Fruit fly (Drosophila melanogaster) whole organism, embryonic: ENCODE measurements around the gene nAChRalpha7.
A peak's percentile ranks its signal among the peaks of the same experiment; 100 is the strongest.

Source experiments
- Blimp-1 ChIP-seq: fragments of 200-800 bp; sonication (Bioruptor generic); optimal IDR thresholded peaks from 3 replicates; lab custom pipeline; 2018; ENCODE audit warnings: missing biosample characterization, missing genetic modification characterization, mild to moderate bottlenecking, moderate library complexity, missing genetic modification reagents
- CG10431 ChIP-seq: fragments of 200-800 bp; sonication (Bioruptor generic); optimal IDR thresholded peaks from 3 replicates; lab custom pipeline; 2018; ENCODE audit warnings: missing biosample characterization, mild to moderate bottlenecking, missing genetic modification characterization
- CG10654 ChIP-seq: fragments of 200-800 bp; sonication (Bioruptor generic); optimal IDR thresholded peaks from 2 replicates; lab custom pipeline; 2016; ENCODE audit warnings: missing biosample characterization, missing genetic modification characterization
- CG11560 ChIP-seq: fragments of 200-800 bp; sonication (Bioruptor generic); IDR thresholded peaks from 3 replicates; pipeline ENCODE4 v1.3.6; 2022; ENCODE audit warnings: missing biosample characterization, missing genetic modification characterization
- CG12659 ChIP-seq: fragments of 200-800 bp; sonication (Bioruptor generic); optimal IDR thresholded peaks from 3 replicates; lab custom pipeline; 2017; ENCODE audit warnings: mild to moderate bottlenecking, missing biosample characterization, missing genetic modification reagents, missing genetic modification characterization
- CG13775 ChIP-seq: fragments of 200-800 bp; sonication (Bioruptor generic); optimal IDR thresholded peaks from 3 replicates; lab custom pipeline; 2017; ENCODE audit warnings: missing biosample characterization, mild to moderate bottlenecking, missing genetic modification characterization
- CG14965 ChIP-seq: fragments of 200-800 bp; sonication (Bioruptor generic); optimal IDR thresholded peaks from 2 replicates; lab custom pipeline; 2016; ENCODE audit warnings: missing biosample characterization, missing genetic modification characterization, borderline replicate concordance
- CG15514 ChIP-seq: fragments of 200-800 bp; sonication (Bioruptor generic); optimal IDR thresholded peaks from 3 replicates; lab custom pipeline; 2017; ENCODE audit warnings: missing biosample characterization, missing genetic modification characterization, mild to moderate bottlenecking, moderate library complexity, missing genetic modification reagents
- CG17359 ChIP-seq: fragments of 200-800 bp; sonication (Bioruptor generic); optimal IDR thresholded peaks from 3 replicates; lab custom pipeline; 2018; ENCODE audit warnings: missing biosample characterization, mild to moderate bottlenecking, missing genetic modification characterization, moderate library complexity
- CG17361 ChIP-seq: fragments of 200-800 bp; sonication (Bioruptor generic); IDR thresholded peaks from 3 replicates; pipeline ENCODE4 v1.3.6; 2022; ENCODE audit warnings: missing biosample characterization, missing genetic modification characterization
- CG18262 ChIP-seq: fragments of 200-800 bp; optimal IDR thresholded peaks from 3 replicates; lab custom pipeline; 2019; ENCODE audit warnings: missing biosample characterization, mild to moderate bottlenecking, missing genetic modification characterization, moderate library complexity
- CG2199 ChIP-seq: fragments of 200-800 bp; sonication (Bioruptor generic); IDR thresholded peaks from 3 replicates; pipeline ENCODE4 v1.3.6; 2022; ENCODE audit warnings: missing biosample characterization, missing genetic modification characterization
- CG30431 ChIP-seq: fragments of 200-800 bp; sonication (Bioruptor generic); optimal IDR thresholded peaks from 2 replicates; lab custom pipeline; 2017; ENCODE audit warnings: missing biosample characterization, missing genetic modification characterization
- CG3163 ChIP-seq: fragments of 200-800 bp; sonication (Bioruptor generic); optimal IDR thresholded peaks from 3 replicates; lab custom pipeline; 2016; ENCODE audit warnings: missing biosample characterization, missing genetic modification characterization
- CG32532 ChIP-seq: fragments of 200-800 bp; sonication (Bioruptor generic); IDR thresholded peaks from 2 replicates; pipeline ENCODE4 v1.3.6; 2022; ENCODE audit warnings: missing biosample characterization, missing genetic modification characterization
- CG4282 ChIP-seq: fragments of 200-800 bp; sonication (Bioruptor generic); optimal IDR thresholded peaks from 2 replicates; lab custom pipeline; 2016; ENCODE audit warnings: missing biosample characterization, missing genetic modification characterization
- CG4820 ChIP-seq: fragments of 200-800 bp; sonication (Bioruptor generic); optimal IDR thresholded peaks from 3 replicates; lab custom pipeline; 2016; ENCODE audit warnings: missing biosample characterization, missing genetic modification characterization
- CG6765 ChIP-seq: fragments of 200-800 bp; sonication (Bioruptor generic); optimal IDR thresholded peaks from 3 replicates; lab custom pipeline; 2017; ENCODE audit warnings: missing biosample characterization, mild to moderate bottlenecking, missing genetic modification characterization
- CG7987 ChIP-seq: fragments of 200-800 bp; sonication (Bioruptor generic); optimal IDR thresholded peaks from 2 replicates; lab custom pipeline; 2018; ENCODE audit warnings: missing biosample characterization, mild to moderate bottlenecking, missing genetic modification characterization, moderate library complexity
- CG8388 ChIP-seq: fragments of 200-800 bp; sonication (Bioruptor generic); optimal IDR thresholded peaks from 2 replicates; lab custom pipeline; 2019; ENCODE audit warnings: missing biosample characterization, mild to moderate bottlenecking, missing genetic modification characterization, moderate library complexity
- CG9215 ChIP-seq: fragments of 200-800 bp; sonication (Bioruptor generic); IDR thresholded peaks from 2 replicates; pipeline ENCODE4 v1.3.6; 2022; ENCODE audit warnings: missing biosample characterization, missing genetic modification characterization
- CG9932 ChIP-seq: fragments of 200-800 bp; sonication (Bioruptor generic); IDR thresholded peaks from 2 replicates; pipeline ENCODE4 v1.3.6; 2022; ENCODE audit warnings: missing biosample characterization, missing genetic modification characterization
- Camta ChIP-seq: fragments of 200-800 bp; sonication (Bioruptor generic); optimal IDR thresholded peaks from 2 replicates; lab custom pipeline; 2016; ENCODE audit warnings: missing biosample characterization, missing genetic modification characterization
- Dek ChIP-seq: fragments of 200-800 bp; sonication (Bioruptor generic); optimal IDR thresholded peaks from 3 replicates; lab custom pipeline; 2019; ENCODE audit warnings: missing biosample characterization, mild to moderate bottlenecking, missing genetic modification characterization, moderate library complexity
- Dip2 ChIP-seq: fragments of 200-800 bp; sonication (Bioruptor generic); IDR thresholded peaks from 2 replicates; pipeline ENCODE4 v1.3.6; 2022; ENCODE audit warnings: missing biosample characterization, missing genetic modification characterization
- E2f2 ChIP-seq: fragments of 200-800 bp; sonication (Bioruptor generic); IDR thresholded peaks from 2 replicates; pipeline ENCODE4 v1.3.6; 2022; ENCODE audit warnings: missing biosample characterization, missing genetic modification characterization
- GATAe ChIP-seq: fragments of 200-800 bp; sonication (Bioruptor generic); conservative IDR thresholded peaks from 2 replicates; pipeline ENCODE4 v1.3.6; 2022; ENCODE audit warnings: missing biosample characterization, missing genetic modification characterization
- HHEX ChIP-seq: fragments of 200-800 bp; sonication (Bioruptor generic); optimal IDR thresholded peaks from 3 replicates; lab custom pipeline; 2017; ENCODE audit warnings: missing biosample characterization, mild to moderate bottlenecking, missing genetic modification characterization, missing genetic modification reagents
- HLH54F ChIP-seq: fragments of 200-800 bp; sonication (Bioruptor generic); optimal IDR thresholded peaks from 3 replicates; lab custom pipeline; 2016; ENCODE audit warnings: missing biosample characterization, missing genetic modification characterization
- Hsf ChIP-seq: fragments of 200-800 bp; sonication (Bioruptor generic); optimal IDR thresholded peaks from 3 replicates; lab custom pipeline; 2016; ENCODE audit warnings: missing biosample characterization, missing genetic modification characterization
- Mad ChIP-seq: fragments of 200-800 bp; sonication (Bioruptor generic); optimal IDR thresholded peaks from 2 replicates; lab custom pipeline; 2016; ENCODE audit warnings: missing biosample characterization, missing genetic modification characterization
- NfI ChIP-seq: fragments of 200-800 bp; sonication (Bioruptor generic); optimal IDR thresholded peaks from 3 replicates; lab custom pipeline; 2018; ENCODE audit warnings: missing biosample characterization, mild to moderate bottlenecking, missing genetic modification characterization, moderate library complexity
- PHDP ChIP-seq: fragments of 200-800 bp; sonication (Bioruptor generic); optimal IDR thresholded peaks from 3 replicates; lab custom pipeline; 2018; ENCODE audit warnings: missing biosample characterization, mild to moderate bottlenecking, missing genetic modification characterization, moderate library complexity
- Poxn ChIP-seq: fragments of 200-800 bp; sonication (Bioruptor generic); IDR thresholded peaks from 2 replicates; pipeline ENCODE4 v1.3.6; 2022; ENCODE audit warnings: missing biosample characterization, missing genetic modification characterization
- Side ChIP-seq: fragments of 200-800 bp; sonication (Bioruptor generic); optimal IDR thresholded peaks from 2 replicates; lab custom pipeline; 2016; ENCODE audit warnings: missing biosample characterization, missing genetic modification characterization
- Sox100B ChIP-seq: fragments of 200-800 bp; sonication (Bioruptor generic); optimal IDR thresholded peaks from 3 replicates; lab custom pipeline; 2018; ENCODE audit warnings: missing biosample characterization, mild to moderate bottlenecking, missing genetic modification characterization
- Sry-β ChIP-seq: fragments of 200-800 bp; sonication (Bioruptor generic); optimal IDR thresholded peaks from 2 replicates; lab custom pipeline; 2018; ENCODE audit warnings: missing biosample characterization, mild to moderate bottlenecking, missing genetic modification characterization, moderate library complexity
- dmrt11E ChIP-seq: fragments of 200-800 bp; sonication (Bioruptor generic); optimal IDR thresholded peaks from 3 replicates; lab custom pipeline; 2018; ENCODE audit warnings: missing biosample characterization, mild to moderate bottlenecking, missing genetic modification characterization, moderate library complexity
- en ChIP-seq: fragments of 200-800 bp; sonication (Bioruptor generic); optimal IDR thresholded peaks from 2 replicates; lab custom pipeline; 2016; ENCODE audit warnings: missing biosample characterization, missing genetic modification characterization
- ewg ChIP-seq: fragments of 200-800 bp; sonication (Bioruptor generic); optimal IDR thresholded peaks from 3 replicates; lab custom pipeline; 2017; ENCODE audit warnings: mild to moderate bottlenecking, missing biosample characterization, missing genetic modification reagents, missing genetic modification characterization
- her ChIP-seq: fragments of 200-800 bp; sonication (Bioruptor generic); optimal IDR thresholded peaks from 2 replicates; lab custom pipeline; 2016; ENCODE audit warnings: missing biosample characterization, missing genetic modification characterization
- jing ChIP-seq: fragments of 200-800 bp; sonication (Bioruptor generic); optimal IDR thresholded peaks from 2 replicates; lab custom pipeline; 2018; ENCODE audit warnings: missing biosample characterization, mild to moderate bottlenecking, missing genetic modification characterization
- klu ChIP-seq: fragments of 200-800 bp; sonication (Bioruptor generic); IDR thresholded peaks from 2 replicates; pipeline ENCODE4 v1.3.6; 2022; ENCODE audit warnings: missing biosample characterization, missing genetic modification characterization
- mam ChIP-seq: fragments of 200-800 bp; sonication (Bioruptor generic); optimal IDR thresholded peaks from 3 replicates; lab custom pipeline; 2016; ENCODE audit warnings: missing biosample characterization, missing genetic modification characterization
- mld ChIP-seq: fragments of 200-800 bp; sonication (Bioruptor generic); IDR thresholded peaks from 3 replicates; pipeline ENCODE4 v1.3.6; 2022; ENCODE audit warnings: missing biosample characterization, missing genetic modification characterization; ENCODE audit not compliant: partially characterized antibody
- nmo ChIP-seq: fragments of 200-800 bp; sonication (Bioruptor generic); optimal IDR thresholded peaks from 2 replicates; lab custom pipeline; 2018; ENCODE audit warnings: missing biosample characterization, mild to moderate bottlenecking, missing genetic modification characterization, moderate library complexity
- repo ChIP-seq: fragments of 200-800 bp; sonication (Bioruptor generic); optimal IDR thresholded peaks from 2 replicates; lab custom pipeline; 2016; ENCODE audit warnings: missing biosample characterization, missing genetic modification characterization
- sens ChIP-seq: fragments of 200-800 bp; sonication (Bioruptor generic); peaks from one replicate; lab custom pipeline; 2016; ENCODE audit warnings: missing biosample characterization, missing genetic modification characterization
- sisA ChIP-seq: fragments of 200-800 bp; sonication (Bioruptor generic); IDR thresholded peaks from 2 replicates; pipeline ENCODE4 v1.3.6; 2022; ENCODE audit warnings: missing biosample characterization, missing genetic modification characterization
- slou ChIP-seq: fragments of 200-800 bp; sonication (Bioruptor generic); optimal IDR thresholded peaks from 3 replicates; lab custom pipeline; 2016; ENCODE audit warnings: missing biosample characterization, missing genetic modification characterization
- sr ChIP-seq: fragments of 200-800 bp; sonication (Bioruptor generic); IDR thresholded peaks from 3 replicates; pipeline ENCODE4 v1.3.6; 2022; ENCODE audit warnings: missing biosample characterization, missing genetic modification characterization

The nAChRalpha7 gene

dm6 chrX:19354628-19355101 is 6.4 kb upstream of the nAChRalpha7 start (continued):
- no peak for TF ChIP-seq CG9215
- TF ChIP-seq E2f2, result no peak
- peak; percentile 25 for TF ChIP-seq CG17359 (tag; lab: Kevin White, UChicago)
- TF ChIP-seq CG13775 (GFP tag; lab: Kevin White, UChicago), result no peak
- peak; percentile 12 for TF ChIP-seq CG4820 (GFP tag; lab: Kevin White, UChicago)
- no peak for TF ChIP-seq CG14965
- TF ChIP-seq CG15514 (GFP tag; lab: Kevin White, UChicago), result peak; percentile 9
- TF ChIP-seq klu (GFP tag; lab: Robert Waterston, UW), result no peak
- TF ChIP-seq CG3163 (GFP tag; lab: Kevin White, UChicago), result peak; percentile 1
- peak; percentile 39 for TF ChIP-seq NfI (GFP tag; lab: Kevin White, UChicago)
- TF ChIP-seq ewg (GFP tag; lab: Kevin White, UChicago), result peak; percentile 24
- TF ChIP-seq Hsf (GFP tag; lab: Kevin White, UChicago), result peak; percentile 41
- peak; percentile 2 for TF ChIP-seq CG30431
- no peak for TF ChIP-seq CG6765 (GFP tag; lab: Kevin White, UChicago)
- peak; percentile 48; the same call in 1 of the 2 replicates for TF ChIP-seq sisA (GFP tag; lab: Robert Waterston, UW)
- 0 out of 3 replicates have a peak, but pooled peaks have one; percentile 28 for TF ChIP-seq CG2199 (GFP tag; lab: Robert Waterston, UW)
- TF ChIP-seq nmo (GFP tag; lab: Kevin White, UChicago), result peak; percentile 64
- TF ChIP-seq CG10431 (GFP tag; lab: Kevin White, UChicago), result no peak
- TF ChIP-seq Blimp-1 (GFP tag; lab: Kevin White, UChicago), result peak; percentile 69
- TF ChIP-seq her (GFP tag; lab: Kevin White, UChicago), result peak; percentile 43
- TF ChIP-seq CG4282 (GFP tag; lab: Kevin White, UChicago), result no peak
- TF ChIP-seq Dip2 (GFP tag; lab: Robert Waterston, UW), result no peak
- TF ChIP-seq Mad (GFP tag; lab: Kevin White, UChicago), result peak; percentile 20
- TF ChIP-seq CG10654 (GFP tag; lab: Kevin White, UChicago), result no peak
- peak; percentile 35 for TF ChIP-seq CG12659
- no peak for TF ChIP-seq CG9932 (GFP tag; lab: Robert Waterston, UW)
- no peak for TF ChIP-seq CG7987
- no peak for TF ChIP-seq Sry-β (GFP tag; lab: Kevin White, UChicago)
- TF ChIP-seq Side, result peak; percentile 13
- peak; percentile 50 for TF ChIP-seq dmrt11E (tag; lab: Kevin White, UChicago)
- peak; percentile 37; the same call in 1 of the 2 replicates for TF ChIP-seq CG32532 (GFP tag; lab: Robert Waterston, UW)
- no peak for TF ChIP-seq CG11560 (tag; lab: Robert Waterston, UW)
- peak; percentile 52 for TF ChIP-seq Sox100B
- no peak for TF ChIP-seq Poxn
- peak; percentile 18 for TF ChIP-seq Dek (tag; lab: Kevin White, UChicago)
- peak; percentile 18 for TF ChIP-seq CG8388 (GFP tag; lab: Kevin White, UChicago)
- TF ChIP-seq Camta (GFP tag; lab: Kevin White, UChicago), result peak; percentile 44
- peak; percentile 56 for TF ChIP-seq PHDP (tag; lab: Kevin White, UChicago)
- no peak for TF ChIP-seq repo
- TF ChIP-seq jing, result no peak
- TF ChIP-seq HHEX (GFP tag; lab: Kevin White, UChicago), result peak; percentile 32
- no peak for TF ChIP-seq slou (GFP tag; lab: Kevin White, UChicago)
- peak; percentile 13 for TF ChIP-seq en (GFP tag; lab: Kevin White, UChicago)
- TF ChIP-seq sr, result no peak
- peak; percentile 76 for TF ChIP-seq CG17361 (GFP tag; lab: Robert Waterston, UW)
- TF ChIP-seq CG18262 (tag; lab: Kevin White, UChicago), result peak; percentile 75
- peak; percentile 86 for TF ChIP-seq sens
- TF ChIP-seq GATAe (GFP tag; lab: Robert Waterston, UW), result no peak
- TF ChIP-seq mam (GFP tag; lab: Kevin White, UChicago), result peak; percentile 56
- TF ChIP-seq HLH54F (GFP tag; lab: Kevin White, UChicago), result peak; percentile 39
- no peak for TF ChIP-seq mld
